Worm (Caenorhabditis elegans) whole organism, L4 larva: ENCODE data around the gene nex-4.
A peak's percentile ranks its signal among the peaks of the same experiment; 100 is the strongest.

Experiments used
- F26F4.8 ChIP-seq: fragments of 200-800 bp; sonication (Bioruptor generic); conservative IDR thresholded peaks from 2 replicates; pipeline ENCODE4 v1.3.6; 2022; ENCODE audit warnings: missing genetic modification characterization, missing compliant biosample characterization
- F37D6.2 ChIP-seq: sonication (generic microtip); optimal IDR thresholded peaks from 2 replicates; lab custom pipeline; 2016; ENCODE audit warnings: mild to moderate bottlenecking, missing genetic modification characterization, missing compliant biosample characterization
- F44E2.7 ChIP-seq: fragments of 200-800 bp; sonication (Bioruptor generic); IDR thresholded peaks from 2 replicates; pipeline ENCODE4 v2.1.2; 2022; ENCODE audit warnings: missing genetic modification characterization, missing compliant biosample characterization
- T20F7.1 ChIP-seq: fragments of 200-800 bp; sonication (Bioruptor generic); optimal IDR thresholded peaks from 2 replicates; lab custom pipeline; 2018; ENCODE audit warnings: mild to moderate bottlenecking, missing genetic modification characterization, missing compliant biosample characterization
- Y105C5A.15 ChIP-seq: fragments of 200-800 bp; sonication (Bioruptor generic); IDR thresholded peaks from 2 replicates; pipeline ENCODE4 v1.3.6; 2022; ENCODE audit warnings: missing genetic modification characterization, missing compliant biosample characterization
- Y75B8A.6 ChIP-seq: fragments of 200-800 bp; sonication (Bioruptor generic); IDR thresholded peaks from 2 replicates; pipeline ENCODE4 v1.3.6; 2022; ENCODE audit warnings: missing genetic modification reagents, missing genetic modification characterization, missing compliant biosample characterization
- aly-2 ChIP-seq: sonication (generic microtip); optimal IDR thresholded peaks from 2 replicates; lab custom pipeline; 2018; ENCODE audit warnings: missing biosample characterization, missing genetic modification characterization
- ceh-28 ChIP-seq: fragments of 150-350 bp; optimal IDR thresholded peaks from 2 replicates; lab custom pipeline; 2014; ENCODE audit warnings: missing biosample characterization, missing genetic modification reagents, missing genetic modification characterization
- ceh-32 ChIP-seq: sonication (generic microtip); optimal IDR thresholded peaks from 2 replicates; lab custom pipeline; 2016; ENCODE audit warnings: mild to moderate bottlenecking, missing genetic modification characterization, missing compliant biosample characterization; ENCODE audit not compliant: poor library complexity
- ceh-44 ChIP-seq: fragments of 200-800 bp; sonication (Bioruptor generic); IDR thresholded peaks from 2 replicates; pipeline ENCODE4 v1.3.6; 2022; ENCODE audit warnings: missing genetic modification reagents, missing genetic modification characterization, missing compliant biosample characterization
- ceh-62 ChIP-seq: sonication (generic microtip); optimal IDR thresholded peaks from 2 replicates; lab custom pipeline; 2017; ENCODE audit warnings: missing biosample characterization, missing genetic modification characterization
- ceh-82 ChIP-seq: sonication (generic microtip); optimal IDR thresholded peaks from 2 replicates; lab custom pipeline; 2017; ENCODE audit warnings: missing biosample characterization, missing genetic modification characterization
- ces-1 ChIP-seq: fragments of 150-350 bp; sonication (generic microtip); optimal IDR thresholded peaks from 4 replicates; lab custom pipeline; 2014; ENCODE audit warnings: missing biosample characterization, missing genetic modification reagents, missing genetic modification characterization
- ctbp-1 ChIP-seq: fragments of 200-800 bp; sonication (Bioruptor generic); IDR thresholded peaks from 2 replicates; pipeline ENCODE4 v1.3.6; 2022; ENCODE audit warnings: missing genetic modification reagents, missing genetic modification characterization, missing compliant biosample characterization
- daf-16 ChIP-seq, 3 experiments: sonication (generic microtip); optimal IDR thresholded peaks; 2 replicates each; lab custom pipeline; 2016 to 2017; ENCODE audit warnings: missing genetic modification characterization in 3 of 3, missing genetic modification reagents in 3 of 3, mild to moderate bottlenecking in 2 of 3, missing compliant biosample characterization in 2 of 3, missing biosample characterization in 1 of 3, moderate library complexity in 1 of 3
- daf-19 ChIP-seq: fragments of 200-800 bp; sonication (Bioruptor generic); conservative IDR thresholded peaks from 2 replicates; pipeline ENCODE4 v1.3.6; 2022; ENCODE audit warnings: missing genetic modification characterization, missing compliant biosample characterization
- daf-8 ChIP-seq: fragments of 200-800 bp; sonication (Bioruptor generic); IDR thresholded peaks from 2 replicates; pipeline ENCODE4 v1.3.6; 2022; ENCODE audit warnings: missing genetic modification characterization, missing compliant biosample characterization
- dmd-6 ChIP-seq: fragments of 200-800 bp; sonication (Bioruptor generic); IDR thresholded peaks from 2 replicates; pipeline ENCODE4 v1.3.6; 2022; ENCODE audit warnings: missing genetic modification reagents, missing genetic modification characterization, missing compliant biosample characterization
- dpl-1 ChIP-seq: fragments of 150-350 bp; optimal IDR thresholded peaks from 2 replicates; lab custom pipeline; 2014; ENCODE audit warnings: missing biosample characterization, missing genetic modification reagents, missing genetic modification characterization
- duxl-1 ChIP-seq: sonication (generic microtip); optimal IDR thresholded peaks from 2 replicates; lab custom pipeline; 2016; ENCODE audit warnings: mild to moderate bottlenecking, missing genetic modification characterization, moderate library complexity, missing compliant biosample characterization; ENCODE audit not compliant: poor library complexity
- egl-43 ChIP-seq: fragments of 200-800 bp; sonication (Bioruptor generic); IDR thresholded peaks from 2 replicates; pipeline ENCODE4 v1.3.6; 2022; ENCODE audit warnings: missing genetic modification reagents, missing genetic modification characterization, missing compliant biosample characterization
- fkh-10 ChIP-seq: fragments of 150-350 bp; optimal IDR thresholded peaks from 2 replicates; lab custom pipeline; 2014; ENCODE audit warnings: missing biosample characterization, missing genetic modification reagents, missing genetic modification characterization
- hmg-1.1 ChIP-seq: fragments of 200-800 bp; sonication (Bioruptor generic); IDR thresholded peaks from 2 replicates; pipeline ENCODE4 v1.3.6; 2022; ENCODE audit warnings: missing genetic modification reagents, missing genetic modification characterization, missing compliant biosample characterization
- lim-7 ChIP-seq: fragments of 200-800 bp; sonication (Bioruptor generic); IDR thresholded peaks from 2 replicates; pipeline ENCODE4 v1.3.6; 2022; ENCODE audit warnings: missing genetic modification characterization, missing compliant biosample characterization
- lin-1 ChIP-seq: fragments of 200-800 bp; sonication (Bioruptor generic); IDR thresholded peaks from 2 replicates; pipeline ENCODE4 v1.3.6; 2022; ENCODE audit warnings: missing genetic modification reagents, missing genetic modification characterization, missing compliant biosample characterization
- lin-15B ChIP-seq: fragments of 150-350 bp; sonication (generic microtip); optimal IDR thresholded peaks from 3 replicates; lab custom pipeline; 2014; ENCODE audit warnings: missing biosample characterization, missing genetic modification characterization
- lin-29 ChIP-seq: fragments of 200-800 bp; sonication (Bioruptor generic); IDR thresholded peaks from 2 replicates; pipeline ENCODE4 v1.3.6; 2022; ENCODE audit warnings: missing genetic modification reagents, missing genetic modification characterization, missing compliant biosample characterization
- lin-39 ChIP-seq: fragments of 150-350 bp; optimal IDR thresholded peaks from 2 replicates; lab custom pipeline; 2014; ENCODE audit warnings: missing biosample characterization, missing genetic modification reagents, missing genetic modification characterization
- mdl-1 ChIP-seq, 2 experiments: fragments of 150-350 bp in 1 of 2; sonication (generic microtip) in 1 of 2; optimal IDR thresholded peaks; 2 replicates each; lab custom pipeline; 2014 to 2017; ENCODE audit warnings: missing biosample characterization in 2 of 2, missing genetic modification characterization in 2 of 2
- mep-1 ChIP-seq: fragments of 150-350 bp; sonication (generic microtip); optimal IDR thresholded peaks from 3 replicates; lab custom pipeline; 2014; ENCODE audit warnings: missing biosample characterization, missing genetic modification characterization
- mes-2 ChIP-seq: sonication (generic microtip); optimal IDR thresholded peaks from 2 replicates; lab custom pipeline; 2016; ENCODE audit warnings: missing genotype, mild to moderate bottlenecking, missing genetic modification characterization, missing compliant biosample characterization; ENCODE audit not compliant: poor library complexity, severe bottlenecking
- mxl-2 ChIP-seq: fragments of 200-800 bp; sonication (Bioruptor generic); conservative IDR thresholded peaks from 2 replicates; pipeline ENCODE4 v1.3.6; 2022; ENCODE audit warnings: missing genetic modification reagents, missing genetic modification characterization, missing compliant biosample characterization
- nhr-10 ChIP-seq: fragments of 150-350 bp; optimal IDR thresholded peaks from 2 replicates; lab custom pipeline; 2014; ENCODE audit warnings: missing biosample characterization, missing genetic modification characterization
- nhr-102 ChIP-seq: sonication (generic microtip); optimal IDR thresholded peaks from 2 replicates; lab custom pipeline; 2016; ENCODE audit warnings: mild to moderate bottlenecking, missing genetic modification characterization, moderate library complexity, missing compliant biosample characterization
- nhr-28 ChIP-seq: fragments of 150-350 bp; optimal IDR thresholded peaks from 2 replicates; lab custom pipeline; 2014; ENCODE audit warnings: missing biosample characterization, missing genetic modification characterization
- nhr-48 ChIP-seq: sonication (generic microtip); optimal IDR thresholded peaks from 2 replicates; lab custom pipeline; 2016; ENCODE audit warnings: mild to moderate bottlenecking, missing genetic modification characterization, missing compliant biosample characterization
- rbr-2 ChIP-seq: sonication (generic microtip); optimal IDR thresholded peaks from 2 replicates; lab custom pipeline; 2016; ENCODE audit warnings: missing genotype, missing genetic modification characterization, missing compliant biosample characterization
- saeg-2 ChIP-seq: fragments of 200-800 bp; sonication (Bioruptor generic); IDR thresholded peaks from 2 replicates; pipeline ENCODE4 v1.3.6; 2022; ENCODE audit warnings: missing genetic modification reagents, missing genetic modification characterization, missing compliant biosample characterization
- skn-1 ChIP-seq: fragments of 150-350 bp; optimal IDR thresholded peaks from 2 replicates; lab custom pipeline; 2014; ENCODE audit warnings: missing biosample characterization, missing genetic modification characterization
- snpc-1.2 ChIP-seq: fragments of 200-800 bp; sonication (Bioruptor generic); IDR thresholded peaks from 2 replicates; pipeline ENCODE4 v1.3.6; 2022; ENCODE audit warnings: missing genetic modification reagents, missing genetic modification characterization, missing compliant biosample characterization
- spr-3 ChIP-seq: fragments of 200-800 bp; sonication (Bioruptor generic); optimal IDR thresholded peaks from 2 replicates; lab custom pipeline; 2018; ENCODE audit warnings: mild to moderate bottlenecking, missing genetic modification characterization, missing compliant biosample characterization
- unc-39 ChIP-seq: sonication (generic microtip); optimal IDR thresholded peaks from 2 replicates; lab custom pipeline; 2017; ENCODE audit warnings: missing biosample characterization, missing genetic modification characterization
- unc-62 ChIP-seq, 3 experiments: fragments of 150-350 bp in 1 of 3; sonication (generic microtip); optimal IDR thresholded peaks in 2 of 3; peaks in 1 of 3; 1 replicate in 1 of 3; 2 replicates in 2 of 3; lab custom pipeline; 2014 to 2017; ENCODE audit warnings: missing biosample characterization in 3 of 3, missing genetic modification characterization in 3 of 3, missing genetic modification reagents in 3 of 3, missing genotype in 1 of 3
- vab-7 ChIP-seq: fragments of 200-800 bp; sonication (Bioruptor generic); IDR thresholded peaks from 2 replicates; pipeline ENCODE4 v1.3.6; 2022; ENCODE audit warnings: missing genetic modification reagents, missing genetic modification characterization, missing compliant biosample characterization
- zag-1 ChIP-seq: fragments of 150-350 bp; optimal IDR thresholded peaks from 2 replicates; lab custom pipeline; 2014; ENCODE audit warnings: missing biosample characterization, missing genetic modification characterization
- zfp-3 ChIP-seq: fragments of 200-800 bp; sonication (Bioruptor generic); conservative IDR thresholded peaks from 2 replicates; pipeline ENCODE4 v1.3.6; 2022; ENCODE audit warnings: missing genetic modification reagents, missing genetic modification characterization, missing compliant biosample characterization
- zip-2 ChIP-seq: fragments of 150-350 bp; optimal IDR thresholded peaks from 2 replicates; lab custom pipeline; 2014; ENCODE audit warnings: missing biosample characterization, missing genetic modification characterization
- ztf-11 ChIP-seq: fragments of 150-350 bp; optimal IDR thresholded peaks from 2 replicates; lab custom pipeline; 2014; ENCODE audit warnings: missing biosample characterization, missing genetic modification characterization
- ztf-7 ChIP-seq: fragments of 150-350 bp; optimal IDR thresholded peaks from 2 replicates; lab custom pipeline; 2014; ENCODE audit warnings: missing biosample characterization, missing genetic modification characterization

The nex-4 gene

ce11 chrV:4823683-4824391 is 27.4 kb upstream of the nex-4 start:
- peak; percentile 69 for TF ChIP-seq nhr-102 (tag; lab: Kevin White, UChicago)
- no peak for TF ChIP-seq mxl-2
- TF ChIP-seq daf-16 (GFP tag; optimal IDR thresholded peaks at IDR 0.05; lab: Kevin White, UChicago) = peak; percentile 4 to 16
- peak; percentile 50 for TF ChIP-seq daf-16 (tag; optimal IDR thresholded peaks at IDR 0.05; lab: Kevin White, UChicago)
- no peak for TF ChIP-seq F26F4.8 (GFP tag; lab: Robert Waterston, UW)
- peak; percentile 4 for TF ChIP-seq nhr-28
- no peak for TF ChIP-seq ztf-11 (tag; lab: Kevin White, UChicago)
- TF ChIP-seq duxl-1 (tag; lab: Kevin White, UChicago) = peak; percentile 48
- peak; percentile 80 for TF ChIP-seq mep-1 (tag; lab: Kevin White, UChicago)
- no peak for TF ChIP-seq ceh-44
- TF ChIP-seq zip-2 = no peak
- TF ChIP-seq dmd-6 (GFP tag; lab: Robert Waterston, UW) = peak; percentile 8; the same call in 1 of the 2 replicates
- TF ChIP-seq ceh-32 (tag; lab: Kevin White, UChicago) = no peak
- no peak for TF ChIP-seq skn-1 (tag; lab: Kevin White, UChicago)
- peak; percentile 3 for TF ChIP-seq dpl-1
- TF ChIP-seq fkh-10 = no peak
- no peak for TF ChIP-seq nhr-10 (tag; lab: Kevin White, UChicago)
- TF ChIP-seq ctbp-1 = peak; percentile 47
- no peak for TF ChIP-seq unc-39 (tag; lab: Kevin White, UChicago)
- TF ChIP-seq ceh-62 (tag; lab: Kevin White, UChicago) = no peak
- no peak for TF ChIP-seq rbr-2
- no peak for TF ChIP-seq egl-43 (GFP tag; lab: Robert Waterston, UW)
- TF ChIP-seq aly-2 (tag; lab: Kevin White, UChicago) = no peak
- TF ChIP-seq ztf-7 = no peak
- peak; percentile 0 for TF ChIP-seq nhr-48 (tag; lab: Kevin White, UChicago)
- no peak for TF ChIP-seq ceh-82 (tag; lab: Kevin White, UChicago)
- no peak for TF ChIP-seq lin-39 (tag; lab: Kevin White, UChicago)
- TF ChIP-seq snpc-1.2 = peak; percentile 20; the same call in 1 of the 2 replicates
- TF ChIP-seq T20F7.1 (GFP tag; lab: Kevin White, UChicago) = peak; percentile 77
- TF ChIP-seq F37D6.2 (tag; lab: Kevin White, UChicago) = no peak
- TF ChIP-seq hmg-1.1 (GFP tag; lab: Robert Waterston, UW) = no peak
- TF ChIP-seq mdl-1 (tag; optimal IDR thresholded peaks at IDR 0.05; lab: Kevin White, UChicago) = no peak
- no peak for TF ChIP-seq vab-7
- peak; percentile 39 for TF ChIP-seq lin-15B
- no peak for TF ChIP-seq lin-29 (GFP tag; lab: Robert Waterston, UW)
- TF ChIP-seq lin-1 (GFP tag; lab: Robert Waterston, UW) = peak; percentile 30; the same call in 1 of the 2 replicates
- TF ChIP-seq ceh-28 (tag; lab: Kevin White, UChicago) = no peak
- 0 out of 2 replicates have a peak, but pooled peaks have one; percentile 50 for TF ChIP-seq Y75B8A.6 (GFP tag; lab: Robert Waterston, UW)
- peak; percentile 69; the same call in 1 of the 2 replicates for TF ChIP-seq lim-7 (GFP tag; lab: Robert Waterston, UW)
- peak; percentile 91 for TF ChIP-seq zfp-3 (GFP tag; lab: Robert Waterston, UW)
- no peak for TF ChIP-seq unc-62 (GFP tag; optimal IDR thresholded peaks at IDR 0.05 in 1 of 2; lab: Kevin White, UChicago)
- no peak for TF ChIP-seq unc-62 (tag; optimal IDR thresholded peaks at IDR 0.05; lab: Kevin White, UChicago)
- TF ChIP-seq daf-19 = peak; percentile 30; the same call in 1 of the 2 replicates
- no peak for TF ChIP-seq zag-1
- TF ChIP-seq mes-2 (tag; lab: Kevin White, UChicago) = peak; percentile 9
- TF ChIP-seq daf-8 (GFP tag; lab: Robert Waterston, UW) = no peak
- no peak for TF ChIP-seq F44E2.7
- TF ChIP-seq Y105C5A.15 (GFP tag; lab: Robert Waterston, UW) = no peak
- 0 out of 2 replicates have a peak, but pooled peaks have one; percentile 27 for TF ChIP-seq saeg-2 (GFP tag; lab: Robert Waterston, UW)
- peak; percentile 24 for TF ChIP-seq spr-3
- no peak for TF ChIP-seq ces-1 (GFP tag; lab: Kevin White, UChicago)
